Worm (Caenorhabditis elegans): Measurements from ENCODE around the gene fbxa-143.

- no peak for TF ChIP-seq Y22D7AL.16 (tag; optimal IDR thresholded peaks at IDR 0.05)
- no peak for TF ChIP-seq hlh-6 (tag; optimal IDR thresholded peaks at IDR 0.05)
- TF ChIP-seq hlh-13 (GFP tag; optimal IDR thresholded peaks at IDR 0.05): no peak
- TF ChIP-seq npax-4 (tag; optimal IDR thresholded peaks at IDR 0.05): no peak
- no peak for TF ChIP-seq dve-1 (tag; optimal IDR thresholded peaks at IDR 0.05)
These were observed 2.6 kb downstream of the fbxa-143 start, which contains the start of gene nhr-111 for ce11 chrV:16124739-16125138.

Data from whole organism, late embryonic.